Worm (Caenorhabditis elegans): Measurements from ENCODE around the gene era-1.

era-1 gene

ce11 chrV:6718232-6718631, 15.4 kb downstream of the era-1 start, which contains the start of gene srg-30:
Gene srg-30 (minus strand): TSS chrV:6718332.
- TF ChIP-seq mml-1 (tag; optimal IDR thresholded peaks at IDR 0.05) = no peak
- no peak for TF ChIP-seq nhr-12 (tag; optimal IDR thresholded peaks at IDR 0.05)
- no peak for TF ChIP-seq zag-1 (tag; optimal IDR thresholded peaks at IDR 0.05)
- TF ChIP-seq skn-1 (tag; optimal IDR thresholded peaks at IDR 0.05) = no peak
- TF ChIP-seq ama-1 (optimal IDR thresholded peaks at IDR 0.05) = no peak
- no peak for TF ChIP-seq fkh-10 (GFP tag; optimal IDR thresholded peaks at IDR 0.05)
- TF ChIP-seq pha-4 (tag; optimal IDR thresholded peaks at IDR 0.05) = no peak
- no peak for TF ChIP-seq nhr-28 (tag; optimal IDR thresholded peaks at IDR 0.05)
- TF ChIP-seq ceh-9 (tag; optimal IDR thresholded peaks at IDR 0.05) = no peak
- TF ChIP-seq jun-1 (tag; optimal IDR thresholded peaks at IDR 0.05) = no peak
- no peak for TF ChIP-seq sea-2 (GFP tag; optimal IDR thresholded peaks at IDR 0.05)

DNA sequence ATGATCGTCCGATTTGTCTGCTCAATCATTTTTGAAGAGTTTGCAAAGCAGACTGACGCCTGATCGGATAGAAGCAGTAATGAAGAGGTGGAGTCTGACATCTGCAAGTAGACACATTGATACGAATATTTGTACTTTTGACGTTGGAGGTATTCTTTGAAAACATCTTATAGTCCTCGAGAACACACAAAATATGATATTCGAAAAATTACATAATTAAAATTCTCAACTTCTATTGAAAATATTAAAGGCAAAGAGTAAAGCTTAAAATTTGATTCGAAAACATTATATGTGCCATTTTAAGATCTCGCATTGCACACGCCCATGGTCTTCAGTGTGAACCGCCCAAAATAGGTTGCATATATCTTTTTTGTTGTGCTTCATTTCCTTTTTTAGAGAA, 19.5 kb downstream of the era-1 start, which contains the start of gene ZC487.2:
Gene ZC487.2 (minus strand): TSS at position 101 of the 400 bp plus-strand sequence.
- TF ChIP-seq elt-2 (tag; optimal IDR thresholded peaks at IDR 0.05) = no peak
- no peak for TF ChIP-seq ztf-4 (tag; optimal IDR thresholded peaks at IDR 0.05)
- no peak for TF ChIP-seq nhr-77 (tag; optimal IDR thresholded peaks at IDR 0.05)
- no peak for TF ChIP-seq nhr-67 (tag; optimal IDR thresholded peaks at IDR 0.05)
- TF ChIP-seq nhr-43 (tag; optimal IDR thresholded peaks at IDR 0.05; ENCODE audit: poor library complexity, severe bottlenecking) = no peak
- no peak for TF ChIP-seq elt-1 (tag; optimal IDR thresholded peaks at IDR 0.05)
- TF ChIP-seq zag-1 (tag; optimal IDR thresholded peaks at IDR 0.05) = no peak
- TF ChIP-seq pha-4 (tag; optimal IDR thresholded peaks at IDR 0.05) = no peak
- TF ChIP-seq fos-1 (tag; optimal IDR thresholded peaks at IDR 0.05) = no peak
- no peak for TF ChIP-seq ceh-82 (tag; optimal IDR thresholded peaks at IDR 0.05)
- no peak for TF ChIP-seq hmg-11 (tag; optimal IDR thresholded peaks at IDR 0.05)
- no peak for TF ChIP-seq mdl-1 (tag; optimal IDR thresholded peaks at IDR 0.05)
- no peak for TF ChIP-seq daf-12 (tag; optimal IDR thresholded peaks at IDR 0.05)
- TF ChIP-seq elt-3 (tag; optimal IDR thresholded peaks at IDR 0.05) = no peak

- no peak for TF ChIP-seq hmg-11 (tag; optimal IDR thresholded peaks at IDR 0.05)
- TF ChIP-seq pqm-1 (tag; optimal IDR thresholded peaks at IDR 0.05) = no peak
- no peak for TF ChIP-seq R02D3.7 (tag; optimal IDR thresholded peaks at IDR 0.05)
- no peak for TF ChIP-seq nhr-77 (tag; optimal IDR thresholded peaks at IDR 0.05)
- no peak for TF ChIP-seq nhr-43 (tag; optimal IDR thresholded peaks at IDR 0.05; ENCODE audit: poor library complexity, severe bottlenecking)
- TF ChIP-seq zag-1 (tag; optimal IDR thresholded peaks at IDR 0.05) = no peak
- no peak for TF ChIP-seq pha-4 (tag; optimal IDR thresholded peaks at IDR 0.05)
- no peak for TF ChIP-seq ama-1 (optimal IDR thresholded peaks at IDR 0.05)
- no peak for TF ChIP-seq mml-1 (tag; optimal IDR thresholded peaks at IDR 0.05)
Observed at ce11 chrV:6726279-6726678, 23.4 kb downstream of the era-1 start.

DNA sequence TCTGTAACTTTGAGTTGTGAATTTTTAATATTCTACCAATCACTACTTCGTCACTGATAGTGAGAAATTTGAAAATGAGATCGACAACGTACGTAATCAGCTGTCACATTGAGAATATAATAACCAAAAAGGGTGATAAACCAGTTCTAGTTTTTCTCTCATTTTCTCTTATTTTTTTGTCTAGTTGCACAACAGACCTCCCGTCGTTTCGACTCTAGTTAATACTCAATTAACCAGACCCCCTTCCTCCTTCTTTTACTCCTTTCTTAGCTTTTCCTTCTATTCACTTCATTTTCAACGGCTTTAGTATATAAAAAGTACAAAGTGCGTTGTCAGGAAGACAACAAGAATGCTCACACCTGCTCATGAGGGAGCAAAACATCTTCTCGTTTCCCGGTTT, 24.4 kb downstream of the era-1 start, which contains the start of gene ZC487.1:
Gene ZC487.1 (plus strand): TSS at position 301 of the 400 bp plus-strand sequence.
- TF ChIP-seq nhr-76 (tag; optimal IDR thresholded peaks at IDR 0.05) (no peak), nhr-23 (tag; optimal IDR thresholded peaks at IDR 0.05) (no peak), ceh-28 (tag; optimal IDR thresholded peaks at IDR 0.05) (no peak), mdl-1 (tag; optimal IDR thresholded peaks at IDR 0.05) (no peak), elt-2 (tag; optimal IDR thresholded peaks at IDR 0.05) (no peak), ceh-82 (tag; optimal IDR thresholded peaks at IDR 0.05) (no peak), snpc-4 (tag; optimal IDR thresholded peaks at IDR 0.05) (no peak), lin-15B (tag; optimal IDR thresholded peaks at IDR 0.05) (no peak), fkh-10 (GFP tag; optimal IDR thresholded peaks at IDR 0.05) (no peak), eor-1 (tag; optimal IDR thresholded peaks at IDR 0.05) (no peak), nhr-28 (tag; optimal IDR thresholded peaks at IDR 0.05) (no peak), nhr-77 (tag; optimal IDR thresholded peaks at IDR 0.05) (no peak), nhr-43 (tag; optimal IDR thresholded peaks at IDR 0.05; ENCODE audit: poor library complexity, severe bottlenecking) (no peak), ZK546.5 (tag; optimal IDR thresholded peaks at IDR 0.05) (no peak)

DNA sequence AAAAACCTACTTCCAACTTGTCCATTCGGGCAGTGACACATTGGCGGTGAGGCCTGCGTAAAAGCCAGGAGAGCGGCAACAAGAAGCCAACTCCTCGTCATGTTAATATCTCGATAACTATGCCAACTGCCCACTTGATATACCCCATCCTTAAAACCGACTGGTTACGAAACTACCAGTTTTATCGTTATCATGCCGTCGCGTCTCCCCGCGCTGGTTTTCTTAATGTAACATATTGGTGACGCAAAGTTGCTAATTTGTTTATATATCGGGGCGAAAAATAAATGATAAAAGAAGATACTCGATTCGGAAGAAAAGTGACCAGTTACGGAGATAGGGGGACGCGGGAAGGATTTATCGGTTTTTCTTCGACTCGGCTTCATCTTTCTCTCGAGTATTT, 28.7 kb downstream of the era-1 start, which contains the start of gene grl-9:
Gene grl-9 (minus strand): TSS at position 101 of the 400 bp plus-strand sequence.
- TF ChIP-seq unc-62 (GFP tag; optimal IDR thresholded peaks at IDR 0.05) (no peak), unc-39 (tag; optimal IDR thresholded peaks at IDR 0.05) (no peak), eor-1 (tag; optimal IDR thresholded peaks at IDR 0.05) (no peak), lin-15B (tag; optimal IDR thresholded peaks at IDR 0.05) (no peak), pqm-1 (tag; optimal IDR thresholded peaks at IDR 0.05) (no peak), ztf-4 (tag; optimal IDR thresholded peaks at IDR 0.05) (no peak), nhr-25 (tag; optimal IDR thresholded peaks at IDR 0.05) (no peak)

All from whole organism, L3 larva.